Worm (Caenorhabditis elegans): ENCODE results near the gene cln-3.3.

cln-3.3 gene

ce11 chrV:8643093-8643492 lies 39.8 kb upstream of the cln-3.3 start, which contains the start of gene asp-13:
Gene asp-13, minus strand, starts transcription at chrV:8643193.
- TF ChIP-seq mec-3 (tag; optimal IDR thresholded peaks at IDR 0.05; ENCODE audit: borderline replicate concordance) (no peak), dmd-4 (tag; optimal IDR thresholded peaks at IDR 0.05; ENCODE audit: borderline replicate concordance) (no peak), odd-2 (tag; optimal IDR thresholded peaks at IDR 0.05) (no peak), npax-4 (tag; optimal IDR thresholded peaks at IDR 0.05) (no peak), hlh-15 (tag; optimal IDR thresholded peaks at IDR 0.05) (no peak), C08G9.2 (tag; optimal IDR thresholded peaks at IDR 0.05) (no peak), K02D7.2 (tag; optimal IDR thresholded peaks at IDR 0.05) (no peak), nhr-11 (tag; optimal IDR thresholded peaks at IDR 0.05) (no peak), syd-9 (tag; optimal IDR thresholded peaks at IDR 0.05) (no peak), hlh-8 (tag; optimal IDR thresholded peaks at IDR 0.05) (no peak), elt-2 (tag; optimal IDR thresholded peaks at IDR 0.05) (no peak), ceh-48 (tag; optimal IDR thresholded peaks at IDR 0.05) (no peak), K09A11.1 (tag; optimal IDR thresholded peaks at IDR 0.05; ENCODE audit: insufficient read depth) (no peak), ama-1 (optimal IDR thresholded peaks at IDR 0.05) (no peak), pros-1 (tag; optimal IDR thresholded peaks at IDR 0.05) (no peak), che-1 (tag; optimal IDR thresholded peaks at IDR 0.05) (no peak)

DNA sequence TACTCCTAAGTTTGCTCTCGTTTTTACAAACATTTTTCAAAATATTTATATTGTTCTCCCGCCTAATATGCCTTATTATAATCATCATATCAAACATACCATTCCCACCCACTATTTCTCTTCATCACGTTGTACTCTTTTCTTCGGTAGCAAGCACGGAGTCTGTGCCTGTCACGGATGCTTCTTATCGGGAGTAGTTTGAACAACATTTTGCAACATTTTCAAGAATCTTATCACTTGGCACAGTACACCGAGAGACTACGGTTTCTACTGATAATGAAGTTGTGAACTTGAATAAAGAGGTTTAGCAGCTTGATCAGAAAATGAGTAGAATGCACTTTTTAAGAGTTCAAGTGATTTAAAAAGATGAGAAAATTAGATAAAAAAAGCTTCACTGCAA lies 34.6 kb upstream of the cln-3.3 start:
- no peak for TF ChIP-seq Y22D7AL.16 (tag; optimal IDR thresholded peaks at IDR 0.05)
- peak; percentile 81 for TF ChIP-seq elt-2 (tag; optimal IDR thresholded peaks at IDR 0.05)
- TF ChIP-seq hlh-6 (tag; optimal IDR thresholded peaks at IDR 0.05): no peak
- TF ChIP-seq madf-2 (tag; optimal IDR thresholded peaks at IDR 0.05): no peak
- no peak for TF ChIP-seq ceh-45 (GFP tag; IDR thresholded peaks at IDR 0.05)

ce11 chrV:8650365-8650764 lies 32.5 kb upstream of the cln-3.3 start:
- TF ChIP-seq ceh-31 (tag; optimal IDR thresholded peaks at IDR 0.05): no peak

- TF ChIP-seq eyg-1 (tag; optimal IDR thresholded peaks at IDR 0.05) (no peak), ceh-6 (GFP tag; optimal IDR thresholded peaks at IDR 0.05) (no peak), ztf-16 (tag; optimal IDR thresholded peaks at IDR 0.05) (no peak), ceh-14 (tag; optimal IDR thresholded peaks at IDR 0.05) (no peak), dve-1 (tag; optimal IDR thresholded peaks at IDR 0.05) (peak; percentile 18), elt-4 (tag; optimal IDR thresholded peaks at IDR 0.05) (no peak), hlh-30 (tag; optimal IDR thresholded peaks at IDR 0.05; ENCODE audit: insufficient read depth) (no peak), pag-3 (tag; optimal IDR thresholded peaks at IDR 0.05; ENCODE audit: borderline replicate concordance) (no peak), zip-5 (tag; optimal IDR thresholded peaks at IDR 0.05) (no peak), fkh-10 (GFP tag; optimal IDR thresholded peaks at IDR 0.05) (no peak), elt-2 (tag; optimal IDR thresholded peaks at IDR 0.05) (peak; percentile 98), ceh-19 (GFP tag; optimal IDR thresholded peaks at IDR 0.05) (no peak), ahr-1 (tag; optimal IDR thresholded peaks at IDR 0.05) (no peak), hlh-8 (tag; optimal IDR thresholded peaks at IDR 0.05) (no peak), T23F11.4 (GFP tag; optimal IDR thresholded peaks at IDR 0.05) (no peak), ceh-9 (tag; optimal IDR thresholded peaks at IDR 0.05) (no peak)
These were observed 31.7 kb upstream of the cln-3.3 start for ce11 chrV:8651007-8651711.

DNA sequence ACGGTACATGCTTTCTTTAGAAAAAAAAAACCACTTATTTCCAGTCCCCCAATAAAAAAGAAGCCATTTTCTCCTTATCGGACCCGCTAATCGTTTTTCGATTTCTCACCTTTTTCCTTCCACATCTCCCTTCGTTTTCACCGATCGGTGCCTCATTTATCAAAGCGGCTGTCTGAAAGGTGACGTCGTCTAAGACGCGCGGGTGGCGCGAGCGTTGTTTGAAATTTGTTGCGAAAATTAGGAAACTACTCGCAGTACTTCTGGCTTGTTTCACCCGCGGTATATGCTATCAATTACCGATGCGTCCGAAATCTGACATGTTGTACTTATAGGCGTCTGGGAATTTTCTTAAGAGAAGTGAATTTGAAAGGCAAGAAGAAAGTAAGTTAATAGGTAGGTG lies 30.7 kb upstream of the cln-3.3 start:
- TF ChIP-seq sox-2 (GFP tag; IDR thresholded peaks at IDR 0.05) (no peak), nfya-1 (tag; optimal IDR thresholded peaks at IDR 0.05) (no peak), elt-2 (tag; optimal IDR thresholded peaks at IDR 0.05) (no peak), tbx-7 (tag; optimal IDR thresholded peaks at IDR 0.05) (no peak), eyg-1 (tag; optimal IDR thresholded peaks at IDR 0.05) (no peak), npax-4 (tag; optimal IDR thresholded peaks at IDR 0.05) (no peak), fkh-10 (GFP tag; optimal IDR thresholded peaks at IDR 0.05) (no peak), mec-3 (tag; optimal IDR thresholded peaks at IDR 0.05; ENCODE audit: borderline replicate concordance) (no peak), K09A11.1 (tag; optimal IDR thresholded peaks at IDR 0.05; ENCODE audit: insufficient read depth) (no peak), ceh-6 (GFP tag; optimal IDR thresholded peaks at IDR 0.05) (no peak), fax-1 (tag; optimal IDR thresholded peaks at IDR 0.05) (no peak), pros-1 (tag; optimal IDR thresholded peaks at IDR 0.05) (no peak), ceh-9 (tag; optimal IDR thresholded peaks at IDR 0.05) (no peak), dve-1 (tag; optimal IDR thresholded peaks at IDR 0.05) (no peak), pha-2 (tag; optimal IDR thresholded peaks at IDR 0.05) (no peak), unc-55 (GFP tag; optimal IDR thresholded peaks at IDR 0.05) (no peak), madf-2 (tag; optimal IDR thresholded peaks at IDR 0.05) (no peak), ztf-16 (tag; optimal IDR thresholded peaks at IDR 0.05) (no peak)
